Fruit fly (Drosophila melanogaster): ENCODE measurements around the gene CG43702.

CG43702 gene

DNA sequence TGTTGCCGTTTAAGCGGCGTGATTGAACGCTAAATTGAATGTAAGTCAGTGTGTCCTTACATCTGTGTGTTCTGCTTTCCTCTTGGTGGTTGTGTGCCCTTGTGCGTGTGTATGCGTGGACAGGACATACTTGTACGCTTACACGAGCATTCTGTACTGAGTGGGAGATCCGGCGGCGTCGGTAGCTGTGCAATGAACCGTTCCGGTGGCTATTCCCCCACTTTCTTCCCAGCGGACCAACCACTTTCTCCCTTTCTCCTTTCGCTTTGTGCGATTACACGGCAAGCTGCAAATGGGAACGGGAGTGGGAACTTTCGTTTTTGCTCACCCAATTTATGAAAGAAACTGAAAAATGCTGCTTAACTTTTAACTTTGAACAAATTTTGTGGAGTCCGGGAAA lies 26.2 kb downstream of the CG43702 start:
- TF ChIP-seq Sp1 (GFP tag; optimal IDR thresholded peaks at IDR 0.05) (no peak), Dfd (GFP tag; optimal IDR thresholded peaks at IDR 0.05) (no peak), Jra (GFP tag; optimal IDR thresholded peaks at IDR 0.05) (no peak), Hnf4 (GFP tag; optimal IDR thresholded peaks at IDR 0.05) (no peak), dl (GFP tag; optimal IDR thresholded peaks at IDR 0.05; ENCODE audit: insufficient read depth in 1 of 2, partially characterized antibody in 2 of 2) (no peak), tai (GFP tag; optimal IDR thresholded peaks at IDR 0.05) (no peak), Mio (GFP tag; optimal IDR thresholded peaks at IDR 0.05) (no peak), GATAd (GFP tag; optimal IDR thresholded peaks at IDR 0.05) (no peak), sage (GFP tag; optimal IDR thresholded peaks at IDR 0.05) (no peak), Vsx2 (GFP tag; optimal IDR thresholded peaks at IDR 0.05; ENCODE audit: partially characterized antibody) (no peak), dsf (GFP tag; optimal IDR thresholded peaks at IDR 0.05; ENCODE audit: borderline replicate concordance) (no peak)

DNA sequence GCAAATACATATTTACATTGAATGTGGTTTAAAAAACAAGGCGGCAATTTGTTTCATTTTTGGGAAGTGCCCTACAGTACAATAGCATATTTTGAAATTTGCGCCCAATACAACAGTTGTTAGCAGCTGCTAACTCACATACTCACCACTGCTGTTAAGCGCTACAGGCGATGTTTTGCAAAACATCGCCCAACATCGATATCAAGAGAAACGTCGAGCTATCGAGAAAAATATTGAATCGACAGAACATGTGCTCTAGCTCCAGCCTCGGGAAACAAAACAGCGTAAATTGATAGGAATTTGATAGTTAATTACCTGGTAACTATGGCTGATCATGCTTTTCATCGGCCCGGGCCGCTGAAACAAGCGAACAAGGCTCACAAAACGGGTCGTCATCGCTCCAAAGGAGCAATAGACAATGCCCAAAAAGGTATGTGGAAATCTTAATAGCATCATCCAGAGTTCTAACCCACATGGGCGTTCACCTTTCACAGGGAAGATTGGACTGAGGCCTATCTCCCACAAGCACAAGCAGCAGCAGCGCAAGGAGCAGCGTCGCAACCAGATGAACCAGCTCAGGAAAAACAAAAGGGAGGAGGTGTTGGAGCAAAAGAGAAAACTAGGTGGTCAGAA lies 36.6 kb downstream of the CG43702 start, which contains the start of gene Tsr1:
Gene Tsr1, plus strand, starts transcription at position 217 of the 633 bp plus-strand sequence.
- no peak for TF ChIP-seq pan (optimal IDR thresholded peaks at IDR 0.05)
- TF ChIP-seq woc (GFP tag; optimal IDR thresholded peaks at IDR 0.05): no peak
- peak; percentile 84 for TF ChIP-seq Myc (optimal IDR thresholded peaks at IDR 0.05)
- no peak for TF ChIP-seq lola (GFP tag; optimal IDR thresholded peaks at IDR 0.05)
- no peak for TF ChIP-seq Abd-B (GFP tag; optimal IDR thresholded peaks at IDR 0.05)

DNA sequence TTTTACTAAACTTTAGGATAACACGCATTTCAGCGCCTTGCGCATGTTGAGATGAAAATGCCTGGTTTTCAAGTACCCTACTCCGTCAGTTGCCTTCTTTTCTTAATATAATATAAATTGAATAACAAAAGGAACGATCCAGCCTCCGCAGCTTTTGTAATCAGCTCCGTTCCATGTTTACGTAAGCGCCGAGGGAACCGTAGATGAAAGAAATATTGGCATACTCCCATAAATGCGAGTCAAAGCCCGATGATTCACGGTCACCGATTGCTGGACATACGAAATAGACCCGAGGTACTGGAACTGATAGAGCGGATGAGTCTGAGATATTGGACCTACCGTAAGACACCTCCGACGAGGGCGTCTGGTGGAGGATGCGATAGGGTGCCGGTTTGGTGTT lies 44.1 kb downstream of the CG43702 start:
- TF ChIP-seq Sp1 (GFP tag; optimal IDR thresholded peaks at IDR 0.05) (no peak), N (GFP tag; optimal IDR thresholded peaks at IDR 0.05) (no peak), pan (optimal IDR thresholded peaks at IDR 0.05) (no peak), dmrt93B (GFP tag; optimal IDR thresholded peaks at IDR 0.05) (no peak), Rel (GFP tag; optimal IDR thresholded peaks at IDR 0.05) (no peak), Rel (tag; optimal IDR thresholded peaks at IDR 0.05) (peak; percentile 17), GATAd (GFP tag; optimal IDR thresholded peaks at IDR 0.05) (no peak), Mio (GFP tag; optimal IDR thresholded peaks at IDR 0.05) (no peak), CrebA (GFP tag; optimal IDR thresholded peaks at IDR 0.05; ENCODE audit: borderline replicate concordance) (no peak)

DNA sequence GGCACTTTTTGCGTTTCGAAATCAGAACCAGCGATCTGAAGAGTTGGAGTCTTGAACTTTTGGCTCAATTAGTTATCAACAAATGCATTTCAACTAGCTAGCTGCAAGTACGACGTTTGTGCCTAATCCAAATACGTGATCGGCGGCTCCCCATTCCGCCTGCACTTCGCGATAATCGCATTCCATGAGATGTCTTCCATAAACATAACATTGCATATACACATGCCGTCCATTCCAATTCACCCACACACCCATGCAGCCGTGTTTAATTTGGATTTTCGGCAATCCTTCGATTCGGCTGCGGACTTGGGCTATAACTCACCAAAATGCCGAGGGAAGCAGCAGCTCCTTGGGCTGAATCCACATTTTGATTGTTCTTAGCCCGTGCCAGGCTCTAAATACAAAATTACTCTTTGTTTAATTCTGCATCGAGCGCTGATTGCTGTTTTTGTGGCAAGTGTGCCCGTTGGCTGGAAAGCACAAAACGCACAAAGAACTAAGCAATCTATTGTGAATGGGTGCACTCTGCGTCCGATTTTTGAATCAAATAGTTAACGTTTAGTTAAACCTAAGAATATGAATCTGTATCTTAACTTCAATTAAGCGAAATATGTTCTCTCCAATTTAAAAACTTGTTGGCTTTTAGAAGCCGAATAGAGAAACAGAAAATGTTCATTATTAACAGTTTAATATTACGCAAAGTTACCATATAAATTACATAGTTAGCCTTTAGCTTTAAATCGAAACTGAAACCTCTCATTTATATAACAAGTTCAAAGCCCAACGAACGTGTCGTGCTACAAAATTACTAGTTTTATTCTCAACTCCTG lies 45.0 kb downstream of the CG43702 start, which contains the start of the genes Tbc1d8-9 and CG32436:
Gene Tbc1d8-9, minus strand, starts transcription at position 463 of the 830 bp plus-strand sequence.
Gene CG32436, plus strand, starts transcription at position 780 of the 830 bp plus-strand sequence.
- TF ChIP-seq GATAd (GFP tag; optimal IDR thresholded peaks at IDR 0.05) (no peak), OdsH (GFP tag; optimal IDR thresholded peaks at IDR 0.05) (peak; percentile 49), usp (GFP tag; optimal IDR thresholded peaks at IDR 0.05) (no peak)

DNA sequence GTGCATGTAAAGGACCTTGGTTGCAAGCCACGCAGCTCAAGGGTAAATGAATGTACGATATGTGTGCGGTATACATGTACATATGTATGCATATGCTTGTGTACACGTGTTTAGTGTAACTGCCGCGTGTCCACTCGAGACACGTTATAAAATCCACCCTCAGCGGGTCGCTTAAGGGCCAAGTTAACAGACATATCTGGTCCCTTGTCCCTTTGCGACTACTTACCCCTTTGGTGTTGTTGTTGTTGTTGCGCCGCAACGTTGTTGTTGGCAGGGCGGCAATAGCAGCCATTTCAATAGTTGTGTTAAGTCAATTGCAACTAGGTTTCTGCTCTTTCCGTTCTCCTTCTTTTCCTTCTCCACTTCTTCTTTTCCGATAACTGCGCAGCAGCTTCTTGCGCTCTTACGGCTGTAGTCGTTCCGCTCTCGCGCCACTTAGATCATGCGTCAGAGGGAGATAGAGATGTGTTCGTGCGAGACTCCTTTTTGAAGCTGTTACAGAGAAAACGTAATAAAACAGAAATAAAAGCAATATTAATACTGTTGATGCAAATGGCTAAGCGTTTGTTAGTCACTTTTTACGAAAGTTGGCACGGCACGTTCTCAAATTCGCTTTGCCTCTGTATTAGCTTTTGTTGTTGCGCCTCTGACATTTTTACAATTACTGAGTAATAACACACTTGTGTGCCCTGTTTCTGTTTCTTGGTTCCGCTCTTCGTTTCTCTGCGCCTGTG lies 48.2 kb downstream of the CG43702 start:
- TF ChIP-seq psq (GFP tag; optimal IDR thresholded peaks at IDR 0.05) (peak; percentile 72), woc (GFP tag; optimal IDR thresholded peaks at IDR 0.05) (no peak), h (GFP tag; optimal IDR thresholded peaks at IDR 0.05) (peak; percentile 29), Jra (GFP tag; optimal IDR thresholded peaks at IDR 0.05) (peak; percentile 33)

DNA sequence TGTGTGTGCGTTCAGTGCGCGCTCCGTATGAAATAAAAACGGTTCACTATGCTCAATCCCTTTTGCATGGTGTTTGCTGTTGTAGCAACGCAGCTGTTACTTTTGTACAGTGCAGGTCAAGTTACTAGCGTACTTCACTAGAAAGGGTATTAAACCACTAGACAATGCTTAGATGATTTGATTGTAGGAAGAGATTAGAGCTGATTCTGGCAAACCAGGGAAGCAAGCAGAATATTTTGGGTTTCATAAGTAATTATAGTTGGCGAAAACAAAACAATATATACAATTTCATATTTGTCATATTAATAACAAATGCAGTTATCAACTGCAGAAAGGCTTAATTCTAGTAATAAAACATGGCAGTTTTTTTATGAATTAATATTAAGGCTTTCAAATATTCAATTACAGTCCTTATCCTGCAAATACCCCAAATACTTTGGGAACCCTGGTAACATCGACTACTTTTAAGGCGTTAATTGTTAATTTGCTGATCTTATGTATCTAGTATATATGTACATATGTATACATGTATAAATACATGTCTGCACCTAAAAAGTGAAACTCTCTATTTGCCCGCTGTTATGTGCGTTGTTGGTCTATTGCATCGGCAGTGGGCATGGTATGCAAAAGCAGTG lies 48.8 kb downstream of the CG43702 start:
- TF ChIP-seq Rel (GFP tag; optimal IDR thresholded peaks at IDR 0.05) (no peak), Rel (tag; optimal IDR thresholded peaks at IDR 0.05) (no peak), Hnf4 (GFP tag; optimal IDR thresholded peaks at IDR 0.05) (no peak), pan (optimal IDR thresholded peaks at IDR 0.05) (no peak), brk (GFP tag; optimal IDR thresholded peaks at IDR 0.05) (no peak), CG9705 (GFP tag; optimal IDR thresholded peaks at IDR 0.05) (no peak), sv (GFP tag; optimal IDR thresholded peaks at IDR 0.05) (peak; percentile 38), CrebA (GFP tag; optimal IDR thresholded peaks at IDR 0.05; ENCODE audit: borderline replicate concordance) (no peak), sage (GFP tag; optimal IDR thresholded peaks at IDR 0.05) (no peak), Mio (GFP tag; optimal IDR thresholded peaks at IDR 0.05) (no peak), Abd-B (GFP tag; optimal IDR thresholded peaks at IDR 0.05) (no peak), tai (GFP tag; optimal IDR thresholded peaks at IDR 0.05) (no peak), Vsx2 (GFP tag; optimal IDR thresholded peaks at IDR 0.05; ENCODE audit: partially characterized antibody) (no peak), Dfd (GFP tag; optimal IDR thresholded peaks at IDR 0.05) (no peak), Myc (optimal IDR thresholded peaks at IDR 0.05) (no peak), ey (GFP tag; optimal IDR thresholded peaks at IDR 0.05) (peak; percentile 22), foxo (GFP tag; optimal IDR thresholded peaks at IDR 0.05) (peak in 1 of 2 experiments; percentile 59), HLH106 (tag; optimal IDR thresholded peaks at IDR 0.05) (no peak), Dif (GFP tag; optimal IDR thresholded peaks at IDR 0.05; ENCODE audit: partially characterized antibody) (no peak), lola (GFP tag; optimal IDR thresholded peaks at IDR 0.05) (no peak), dsf (GFP tag; optimal IDR thresholded peaks at IDR 0.05; ENCODE audit: borderline replicate concordance) (no peak), fru (GFP tag; optimal IDR thresholded peaks at IDR 0.05) (peak; percentile 64), CG32264 (GFP tag; optimal IDR thresholded peaks at IDR 0.05) (peak; percentile 40)
